Fruit fly (Drosophila melanogaster): Measurements from ENCODE around the gene bc10.

bc10 gene

DNA sequence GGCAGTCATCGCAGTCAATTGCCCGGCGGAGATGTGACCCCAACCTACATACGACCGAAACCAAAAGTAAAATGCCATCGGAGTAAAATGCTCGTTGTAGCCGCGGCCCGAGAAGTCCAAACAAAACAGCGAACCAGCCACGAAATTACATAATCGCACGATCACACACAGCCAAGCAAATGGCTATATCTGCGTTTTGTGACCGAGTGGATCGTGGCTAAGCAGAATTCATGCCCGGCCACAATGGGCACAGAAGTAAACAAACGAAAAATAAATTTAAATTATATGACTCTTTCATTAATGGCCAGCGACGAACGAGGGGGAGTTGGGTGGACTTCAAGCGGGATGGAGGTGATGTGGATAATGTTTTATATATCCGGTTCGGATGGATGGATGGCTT is 4.7 kb downstream of the bc10 start (continued):
- 0 out of 4 replicates have a peak, but pooled peaks have one; percentile 59 for TF ChIP-seq chinmo (GFP tag; IDR thresholded peaks at IDR 0.05; ENCODE audit: partially characterized antibody)
- TF ChIP-seq ken (GFP tag; IDR thresholded peaks at IDR 0.05): no peak
- TF ChIP-seq CG8290 (GFP tag; optimal IDR thresholded peaks at IDR 0.05): no peak
- TF ChIP-seq CG8290 (tag; optimal IDR thresholded peaks at IDR 0.05): peak in 1 of 2 experiments; percentile 24
- TF ChIP-seq cg (GFP tag; optimal IDR thresholded peaks at IDR 0.05): no peak
- no peak for TF ChIP-seq HLH54F (GFP tag; optimal IDR thresholded peaks at IDR 0.05)
- no peak for TF ChIP-seq zfh1 (GFP tag; IDR thresholded peaks at IDR 0.05)
- TF ChIP-seq Fer2 (tag; optimal IDR thresholded peaks at IDR 0.05): no peak
- peak; percentile 47 for TF ChIP-seq sens (GFP tag)
- no peak for TF ChIP-seq CG30431 (GFP tag; optimal IDR thresholded peaks at IDR 0.05)
- TF ChIP-seq Eip74EF (GFP tag; optimal IDR thresholded peaks at IDR 0.05): peak in 1 of 2 experiments; percentile 18
- TF ChIP-seq Oaz (GFP tag; IDR thresholded peaks at IDR 0.05): no peak
- peak; percentile 50 for TF ChIP-seq sd (tag; optimal IDR thresholded peaks at IDR 0.05)

DNA sequence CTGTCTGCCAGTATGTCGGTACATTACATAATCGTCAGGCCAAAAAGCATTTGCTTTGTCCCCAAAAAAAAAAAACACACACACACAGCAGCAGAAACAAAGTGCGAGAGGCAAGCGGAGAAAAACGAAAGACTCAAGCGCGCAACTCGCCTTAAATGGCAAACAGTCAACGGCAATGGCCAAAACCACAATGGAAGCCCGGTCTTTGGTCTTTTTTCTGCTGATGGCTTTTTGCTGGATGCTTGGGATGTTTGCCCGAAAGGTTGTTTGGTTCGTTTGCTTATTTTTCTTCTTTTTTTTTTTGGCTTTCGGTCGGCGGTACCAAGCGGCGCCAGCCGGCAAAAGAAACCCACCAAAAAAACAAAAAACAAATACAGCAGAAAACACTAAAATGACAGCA is 6.0 kb downstream of the bc10 start:
- TF ChIP-seq CG9932 (GFP tag; IDR thresholded peaks at IDR 0.05) (0 out of 2 replicates have a peak, but pooled peaks have one; percentile 10), CG2889 (GFP tag; IDR thresholded peaks at IDR 0.05) (0 out of 3 replicates have a peak, but pooled peaks have one; percentile 17), ATbp (GFP tag; optimal IDR thresholded peaks at IDR 0.05) (no peak), CG1529 (GFP tag; optimal IDR thresholded peaks at IDR 0.05) (no peak), unc-4 (GFP tag; IDR thresholded peaks at IDR 0.05; ENCODE audit: partially characterized antibody) (no peak), CG3407 (GFP tag; optimal IDR thresholded peaks at IDR 0.05) (no peak), chinmo (GFP tag; IDR thresholded peaks at IDR 0.05; ENCODE audit: partially characterized antibody) (0 out of 4 replicates have a peak, but pooled peaks have one; percentile 39), CG3065 (GFP tag; optimal IDR thresholded peaks at IDR 0.05) (no peak), h (optimal IDR thresholded peaks at IDR 0.05) (no peak), CG17912 (GFP tag; optimal IDR thresholded peaks at IDR 0.05) (no peak), C15 (GFP tag; IDR thresholded peaks at IDR 0.05) (no peak), sima (GFP tag; optimal IDR thresholded peaks at IDR 0.05) (no peak), crp (GFP tag; optimal IDR thresholded peaks at IDR 0.05) (no peak), Pdp1 (GFP tag; optimal IDR thresholded peaks at IDR 0.05) (peak in 1 of 2 experiments; percentile 75), CG8281 (tag; optimal IDR thresholded peaks at IDR 0.05) (no peak), Drgx (GFP tag; IDR thresholded peaks at IDR 0.05) (peak; percentile 31; the same call in 1 of the 2 replicates)

dm6 chr3L:5575524-5575923 is 10.5 kb downstream of the bc10 start:
- TF ChIP-seq CG8388 (GFP tag; optimal IDR thresholded peaks at IDR 0.05): peak; percentile 62
- TF ChIP-seq Med (GFP tag): peak; percentile 43
- TF ChIP-seq CG11398 (GFP tag; optimal IDR thresholded peaks at IDR 0.05): no peak

- TF ChIP-seq grau (tag; optimal IDR thresholded peaks at IDR 0.05): peak; percentile 74
- TF ChIP-seq nau (GFP tag; optimal IDR thresholded peaks at IDR 0.05): no peak
- TF ChIP-seq prd (optimal IDR thresholded peaks at IDR 0.05): no peak
- peak; percentile 10; the same call in 1 of the 3 replicates for TF ChIP-seq prd (GFP tag; IDR thresholded peaks at IDR 0.05)
- no peak for TF ChIP-seq odd (GFP tag; optimal IDR thresholded peaks at IDR 0.05)
- TF ChIP-seq ato (GFP tag; IDR thresholded peaks at IDR 0.05; ENCODE audit: partially characterized antibody): no peak
- TF ChIP-seq CG6254 (GFP tag; optimal IDR thresholded peaks at IDR 0.05): peak; percentile 31
- TF ChIP-seq CG8359 (GFP tag; optimal IDR thresholded peaks at IDR 0.05; ENCODE audit: borderline replicate concordance): no peak
- TF ChIP-seq br (optimal IDR thresholded peaks at IDR 0.05): no peak
- TF ChIP-seq CG4617 (GFP tag; optimal IDR thresholded peaks at IDR 0.05; ENCODE audit: borderline replicate concordance): no peak
- no peak for TF ChIP-seq ro (GFP tag; IDR thresholded peaks at IDR 0.05)
- peak; percentile 77 for TF ChIP-seq Med (GFP tag)
- TF ChIP-seq lmd (GFP tag; IDR thresholded peaks at IDR 0.05): peak; percentile 12; the same call in 1 of the 2 replicates
- 0 out of 3 replicates have a peak, but pooled peaks have one; percentile 6 for TF ChIP-seq dysf (GFP tag; IDR thresholded peaks at IDR 0.05)
- no peak for TF ChIP-seq NC2β (GFP tag; optimal IDR thresholded peaks at IDR 0.05)
- TF ChIP-seq Drgx (GFP tag; IDR thresholded peaks at IDR 0.05): 0 out of 2 replicates have a peak, but pooled peaks have one; percentile 17
- peak; percentile 81 for TF ChIP-seq Nf-YC (tag; optimal IDR thresholded peaks at IDR 0.05)
- TF ChIP-seq CG18764 (GFP tag; optimal IDR thresholded peaks at IDR 0.05): no peak
- TF ChIP-seq CG8478 (optimal IDR thresholded peaks at IDR 0.05): no peak
These were observed 11.5 kb downstream of the bc10 start for dm6 chr3L:5576543-5576942.
